Worm (Caenorhabditis elegans) whole organism, L3 larva: Measurements from ENCODE around the gene tag-321.

Source experiments
- ZK546.5 ChIP-seq: sonication (generic microtip); optimal IDR thresholded peaks from 2 replicates; lab custom pipeline; 2017; ENCODE audit warnings: missing biosample characterization, missing genetic modification characterization
- ama-1 ChIP-seq: fragments of 150-350 bp; optimal IDR thresholded peaks from 2 replicates; lab custom pipeline; 2018
- ceh-28 ChIP-seq: fragments of 150-350 bp; optimal IDR thresholded peaks from 2 replicates; lab custom pipeline; 2014; ENCODE audit warnings: missing biosample characterization, missing genetic modification reagents, missing genetic modification characterization
- ceh-82 ChIP-seq: fragments of 150-350 bp; optimal IDR thresholded peaks from 2 replicates; lab custom pipeline; 2014; ENCODE audit warnings: missing biosample characterization, missing genetic modification characterization
- elt-2 ChIP-seq: sonication (generic microtip); optimal IDR thresholded peaks from 2 replicates; lab custom pipeline; 2016; ENCODE audit warnings: missing genetic modification reagents, mild to moderate bottlenecking, missing genetic modification characterization, missing compliant biosample characterization
- elt-3 ChIP-seq, 3 experiments: fragments of 150-350 bp in 1 of 3; sonication (generic microtip) in 2 of 3; optimal IDR thresholded peaks; 2 replicates in 2 of 3; 4 replicates in 1 of 3; lab custom pipeline; 2014 to 2017; ENCODE audit warnings: missing biosample characterization in 3 of 3, missing genetic modification characterization in 3 of 3
- lin-15B ChIP-seq: fragments of 150-350 bp; optimal IDR thresholded peaks from 2 replicates; lab custom pipeline; 2014; ENCODE audit warnings: missing biosample characterization, missing genetic modification characterization
- lsy-12 ChIP-seq: sonication (generic microtip); optimal IDR thresholded peaks from 2 replicates; lab custom pipeline; 2016; ENCODE audit warnings: mild to moderate bottlenecking, missing genetic modification characterization, missing compliant biosample characterization
- mml-1 ChIP-seq: fragments of 150-350 bp; sonication (generic microtip); optimal IDR thresholded peaks from 3 replicates; lab custom pipeline; 2014; ENCODE audit warnings: missing biosample characterization, missing genetic modification characterization
- nhr-23 ChIP-seq: fragments of 150-350 bp; optimal IDR thresholded peaks from 2 replicates; lab custom pipeline; 2014; ENCODE audit warnings: missing biosample characterization, missing genetic modification reagents, missing genetic modification characterization
- nhr-43 ChIP-seq: sonication (generic microtip); optimal IDR thresholded peaks from 2 replicates; lab custom pipeline; 2016; ENCODE audit warnings: mild to moderate bottlenecking, missing genetic modification characterization, missing compliant biosample characterization; ENCODE audit not compliant: poor library complexity, severe bottlenecking
- nhr-77 ChIP-seq: fragments of 150-350 bp; optimal IDR thresholded peaks from 2 replicates; lab custom pipeline; 2014; ENCODE audit warnings: missing biosample characterization, missing genetic modification characterization
- sea-2 ChIP-seq: fragments of 150-350 bp; sonication (generic microtip); optimal IDR thresholded peaks from 4 replicates; lab custom pipeline; 2014; ENCODE audit warnings: missing biosample characterization, missing genetic modification reagents, missing genetic modification characterization
- ztf-11 ChIP-seq: fragments of 150-350 bp; optimal IDR thresholded peaks from 2 replicates; lab custom pipeline; 2014; ENCODE audit warnings: missing biosample characterization, missing genetic modification characterization

Gene tag-321

ce11 chrIV:7734173-7734572 lies 49.5 kb downstream of the tag-321 start:
- no peak for TF ChIP-seq ceh-28 (tag; lab: Kevin White, UChicago)
- no peak for TF ChIP-seq ztf-11 (tag; lab: Kevin White, UChicago)
- TF ChIP-seq ama-1 (lab: Kevin White, UChicago) = no peak
- no peak for TF ChIP-seq lin-15B (tag; lab: Kevin White, UChicago)
- no peak for TF ChIP-seq elt-3 (tag; optimal IDR thresholded peaks at IDR 0.05; lab: Kevin White, UChicago)
- TF ChIP-seq mml-1 (tag; lab: Kevin White, UChicago) = no peak
- no peak for TF ChIP-seq nhr-77 (tag; lab: Kevin White, UChicago)
- TF ChIP-seq nhr-23 (tag; lab: Kevin White, UChicago) = no peak
- no peak for TF ChIP-seq ZK546.5 (tag; lab: Kevin White, UChicago)
- no peak for TF ChIP-seq ceh-82
- TF ChIP-seq sea-2 (GFP tag; lab: Kevin White, UChicago) = no peak
- no peak for TF ChIP-seq lsy-12 (tag; lab: Kevin White, UChicago)
- no peak for TF ChIP-seq nhr-43 (tag; lab: Kevin White, UChicago)
- TF ChIP-seq elt-2 (tag; lab: Kevin White, UChicago) = no peak
